Worm (Caenorhabditis elegans) whole organism, L4 larva: ENCODE data around the gene fdgt-2.

Experiments used
- F26F4.8 ChIP-seq: fragments of 200-800 bp; sonication (Bioruptor generic); conservative IDR thresholded peaks from 2 replicates; pipeline ENCODE4 v1.3.6; 2022; ENCODE audit warnings: missing genetic modification characterization, missing compliant biosample characterization
- ZK337.2 ChIP-seq: fragments of 200-800 bp; sonication (Bioruptor generic); IDR thresholded peaks from 2 replicates; pipeline ENCODE4 v1.3.6; 2022; ENCODE audit warnings: missing genetic modification reagents, missing genetic modification characterization, missing compliant biosample characterization
- ZK546.5 ChIP-seq, 2 experiments: sonication (generic microtip); optimal IDR thresholded peaks; 2 replicates each; lab custom pipeline; 2017; ENCODE audit warnings: missing biosample characterization in 2 of 2, missing genetic modification characterization in 2 of 2
- aha-1 ChIP-seq: fragments of 150-350 bp; peaks from one replicate; lab custom pipeline; 2014; ENCODE audit warnings: missing biosample characterization, missing genetic modification characterization
- arid-1 ChIP-seq: fragments of 200-800 bp; sonication (Bioruptor generic); conservative IDR thresholded peaks from 2 replicates; pipeline ENCODE4 v1.3.6; 2022; ENCODE audit warnings: missing genetic modification reagents, missing genetic modification characterization, missing compliant biosample characterization
- attf-4 ChIP-seq: sonication (generic microtip); optimal IDR thresholded peaks from 3 replicates; lab custom pipeline; 2017; ENCODE audit warnings: missing biosample characterization, missing genetic modification characterization
- ceh-28 ChIP-seq: fragments of 150-350 bp; optimal IDR thresholded peaks from 2 replicates; lab custom pipeline; 2014; ENCODE audit warnings: missing biosample characterization, missing genetic modification reagents, missing genetic modification characterization
- ceh-44 ChIP-seq: fragments of 200-800 bp; sonication (Bioruptor generic); IDR thresholded peaks from 2 replicates; pipeline ENCODE4 v1.3.6; 2022; ENCODE audit warnings: missing genetic modification reagents, missing genetic modification characterization, missing compliant biosample characterization
- ceh-62 ChIP-seq: sonication (generic microtip); optimal IDR thresholded peaks from 2 replicates; lab custom pipeline; 2017; ENCODE audit warnings: missing biosample characterization, missing genetic modification characterization
- ces-1 ChIP-seq: fragments of 150-350 bp; sonication (generic microtip); optimal IDR thresholded peaks from 4 replicates; lab custom pipeline; 2014; ENCODE audit warnings: missing biosample characterization, missing genetic modification reagents, missing genetic modification characterization
- ctbp-1 ChIP-seq: fragments of 200-800 bp; sonication (Bioruptor generic); IDR thresholded peaks from 2 replicates; pipeline ENCODE4 v1.3.6; 2022; ENCODE audit warnings: missing genetic modification reagents, missing genetic modification characterization, missing compliant biosample characterization
- dmd-6 ChIP-seq: fragments of 200-800 bp; sonication (Bioruptor generic); IDR thresholded peaks from 2 replicates; pipeline ENCODE4 v1.3.6; 2022; ENCODE audit warnings: missing genetic modification reagents, missing genetic modification characterization, missing compliant biosample characterization
- dmd-9 ChIP-seq: fragments of 200-800 bp; sonication (Bioruptor generic); IDR thresholded peaks from 2 replicates; pipeline ENCODE4 v1.3.6; 2022; ENCODE audit warnings: missing genetic modification reagents, missing genetic modification characterization, missing compliant biosample characterization
- dpl-1 ChIP-seq: fragments of 150-350 bp; optimal IDR thresholded peaks from 2 replicates; lab custom pipeline; 2014; ENCODE audit warnings: missing biosample characterization, missing genetic modification reagents, missing genetic modification characterization
- gei-8 ChIP-seq: fragments of 200-800 bp; sonication (Bioruptor generic); optimal IDR thresholded peaks from 2 replicates; lab custom pipeline; 2018; ENCODE audit warnings: mild to moderate bottlenecking, missing genetic modification characterization, missing compliant biosample characterization
- hif-1 ChIP-seq, 2 experiments: sonication (generic microtip); optimal IDR thresholded peaks; 2 replicates each; lab custom pipeline; 2016 to 2017; ENCODE audit warnings: missing compliant biosample characterization in 2 of 2, missing genetic modification characterization in 2 of 2, missing genetic modification reagents in 2 of 2, missing genotype in 2 of 2, mild to moderate bottlenecking in 1 of 2
- hlh-11 ChIP-seq: fragments of 200-800 bp; sonication (Bioruptor generic); optimal IDR thresholded peaks from 2 replicates; lab custom pipeline; 2018; ENCODE audit warnings: mild to moderate bottlenecking, missing genetic modification characterization, missing compliant biosample characterization
- hmg-1.1 ChIP-seq: fragments of 200-800 bp; sonication (Bioruptor generic); IDR thresholded peaks from 2 replicates; pipeline ENCODE4 v1.3.6; 2022; ENCODE audit warnings: missing genetic modification reagents, missing genetic modification characterization, missing compliant biosample characterization
- lin-29 ChIP-seq: fragments of 200-800 bp; sonication (Bioruptor generic); IDR thresholded peaks from 2 replicates; pipeline ENCODE4 v1.3.6; 2022; ENCODE audit warnings: missing genetic modification reagents, missing genetic modification characterization, missing compliant biosample characterization
- lin-38 ChIP-seq: fragments of 200-800 bp; sonication (Bioruptor generic); IDR thresholded peaks from 2 replicates; pipeline ENCODE4 v1.3.6; 2022; ENCODE audit warnings: missing genetic modification reagents, missing genetic modification characterization, missing compliant biosample characterization
- lir-3 ChIP-seq: sonication (generic microtip); optimal IDR thresholded peaks from 2 replicates; lab custom pipeline; 2016; ENCODE audit warnings: mild to moderate bottlenecking, missing genetic modification characterization, missing compliant biosample characterization
- madf-9 ChIP-seq: fragments of 200-800 bp; sonication (Bioruptor generic); conservative IDR thresholded peaks from 2 replicates; pipeline ENCODE4 v1.3.6; 2022; ENCODE audit warnings: missing genetic modification reagents, missing genetic modification characterization, missing compliant biosample characterization
- mdl-1 ChIP-seq, 2 experiments: fragments of 150-350 bp in 1 of 2; sonication (generic microtip) in 1 of 2; optimal IDR thresholded peaks; 2 replicates each; lab custom pipeline; 2014 to 2017; ENCODE audit warnings: missing biosample characterization in 2 of 2, missing genetic modification characterization in 2 of 2
- mep-1 ChIP-seq: fragments of 150-350 bp; sonication (generic microtip); optimal IDR thresholded peaks from 3 replicates; lab custom pipeline; 2014; ENCODE audit warnings: missing biosample characterization, missing genetic modification characterization
- nhr-10 ChIP-seq: fragments of 150-350 bp; optimal IDR thresholded peaks from 2 replicates; lab custom pipeline; 2014; ENCODE audit warnings: missing biosample characterization, missing genetic modification characterization
- nhr-25 ChIP-seq: sonication (generic microtip); optimal IDR thresholded peaks from 2 replicates; lab custom pipeline; 2017; ENCODE audit warnings: missing genetic modification characterization, mild to moderate bottlenecking, missing compliant biosample characterization, antibody characterized with exemption, moderate library complexity, borderline replicate concordance; ENCODE audit not compliant: insufficient read depth
- nhr-41 ChIP-seq: fragments of 200-800 bp; sonication (Bioruptor generic); IDR thresholded peaks from 2 replicates; pipeline ENCODE4 v1.3.6; 2022; ENCODE audit warnings: missing genetic modification reagents, missing genetic modification characterization, missing compliant biosample characterization
- nhr-6 ChIP-seq: fragments of 150-350 bp; optimal IDR thresholded peaks from 2 replicates; lab custom pipeline; 2014; ENCODE audit warnings: missing biosample characterization, missing genetic modification characterization
- rbr-2 ChIP-seq: sonication (generic microtip); optimal IDR thresholded peaks from 2 replicates; lab custom pipeline; 2016; ENCODE audit warnings: missing genotype, missing genetic modification characterization, missing compliant biosample characterization
- sdz-12 ChIP-seq: fragments of 200-800 bp; sonication (Bioruptor generic); optimal IDR thresholded peaks from 2 replicates; lab custom pipeline; 2018; ENCODE audit warnings: mild to moderate bottlenecking, missing genetic modification characterization, missing compliant biosample characterization
- set-16 ChIP-seq: fragments of 200-800 bp; sonication (Bioruptor generic); IDR thresholded peaks from 2 replicates; pipeline ENCODE4 v1.3.6; 2022; ENCODE audit warnings: missing genetic modification reagents, missing genetic modification characterization, missing compliant biosample characterization
- snpc-1.2 ChIP-seq: fragments of 200-800 bp; sonication (Bioruptor generic); IDR thresholded peaks from 2 replicates; pipeline ENCODE4 v1.3.6; 2022; ENCODE audit warnings: missing genetic modification reagents, missing genetic modification characterization, missing compliant biosample characterization
- snpc-4 ChIP-seq: fragments of 150-350 bp; optimal IDR thresholded peaks from 2 replicates; lab custom pipeline; 2014; ENCODE audit warnings: missing biosample characterization, missing genetic modification characterization
- tra-1 ChIP-seq: fragments of 200-800 bp; sonication (Bioruptor generic); IDR thresholded peaks from 2 replicates; pipeline ENCODE4 v1.3.6; 2022; ENCODE audit warnings: missing genetic modification reagents, missing genetic modification characterization, missing compliant biosample characterization
- vab-7 ChIP-seq: fragments of 200-800 bp; sonication (Bioruptor generic); IDR thresholded peaks from 2 replicates; pipeline ENCODE4 v1.3.6; 2022; ENCODE audit warnings: missing genetic modification reagents, missing genetic modification characterization, missing compliant biosample characterization
- ztf-11 ChIP-seq: fragments of 150-350 bp; optimal IDR thresholded peaks from 2 replicates; lab custom pipeline; 2014; ENCODE audit warnings: missing biosample characterization, missing genetic modification characterization

The fdgt-2 gene

ce11 chrII:8428947-8429919 is 11.8 kb downstream of the fdgt-2 start (continued):
- no peak for TF ChIP-seq ces-1 (GFP tag; lab: Kevin White, UChicago)
- TF ChIP-seq snpc-1.2 (GFP tag; lab: Robert Waterston, UW), result no peak
- no peak for TF ChIP-seq F26F4.8 (GFP tag; lab: Robert Waterston, UW)
- TF ChIP-seq hmg-1.1 (GFP tag; lab: Robert Waterston, UW), result peak; percentile 36; the same call in 1 of the 2 replicates
- TF ChIP-seq ZK337.2, result no peak
- no peak for TF ChIP-seq ZK546.5 (tag; optimal IDR thresholded peaks at IDR 0.05; lab: Kevin White, UChicago)
- no peak for TF ChIP-seq tra-1 (GFP tag; lab: Robert Waterston, UW)
- no peak for TF ChIP-seq dmd-6
- no peak for TF ChIP-seq attf-4 (tag; lab: Kevin White, UChicago)
- TF ChIP-seq dmd-9 (GFP tag; lab: Robert Waterston, UW), result no peak
- TF ChIP-seq dpl-1 (GFP tag; lab: Kevin White, UChicago), result peak; percentile 24
- TF ChIP-seq ceh-28 (tag; lab: Kevin White, UChicago), result no peak
- TF ChIP-seq snpc-4 (tag; lab: Kevin White, UChicago), result no peak
- no peak for TF ChIP-seq set-16 (GFP tag; lab: Robert Waterston, UW)
- TF ChIP-seq aha-1, result peak; percentile 76

ce11 chrII:8431954-8432353 is 14.5 kb downstream of the fdgt-2 start, which contains the start of gene acp-2:
TSS of gene acp-2 (minus strand) at chrII:8432054.
- no peak for TF ChIP-seq hlh-11 (tag; lab: Kevin White, UChicago)
- no peak for TF ChIP-seq nhr-41 (GFP tag; lab: Robert Waterston, UW)
- TF ChIP-seq nhr-25 (tag; lab: Kevin White, UChicago), result no peak
- no peak for TF ChIP-seq ceh-62 (tag; lab: Kevin White, UChicago)
- TF ChIP-seq, all 104 proteins: peak for 0

- TF ChIP-seq mdl-1 (tag; optimal IDR thresholded peaks at IDR 0.05; lab: Kevin White, UChicago) (no peak), gei-8 (GFP tag; lab: Kevin White, UChicago) (no peak), rbr-2 (no peak), hif-1 (tag; optimal IDR thresholded peaks at IDR 0.05; lab: Kevin White, UChicago) (no peak), vab-7 (GFP tag; lab: Robert Waterston, UW) (no peak), mep-1 (tag; lab: Kevin White, UChicago) (no peak), nhr-10 (tag; lab: Kevin White, UChicago) (no peak), lin-38 (no peak), ztf-11 (tag; lab: Kevin White, UChicago) (no peak), nhr-6 (tag; lab: Kevin White, UChicago) (no peak), nhr-41 (GFP tag; lab: Robert Waterston, UW) (no peak), sdz-12 (no peak), madf-9 (GFP tag; lab: Robert Waterston, UW) (no peak), ctbp-1 (GFP tag; lab: Robert Waterston, UW) (no peak), hlh-11 (tag; lab: Kevin White, UChicago) (no peak), lin-29 (no peak), lir-3 (no peak), set-16 (GFP tag; lab: Robert Waterston, UW) (no peak), ceh-44 (GFP tag; lab: Robert Waterston, UW) (no peak), arid-1 (GFP tag; lab: Robert Waterston, UW) (no peak)
Measured at ce11 chrII:8435005-8435404, 17.6 kb downstream of the fdgt-2 start, which contains the start of gene acp-4. TSS of gene acp-4 (minus strand) at chrII:8435105.
